Worm (Caenorhabditis elegans) whole organism, L1 larva: Measurements from ENCODE around the gene srg-21.

Source experiments
- C34B4.2 ChIP-seq: sonication (generic microtip); optimal IDR thresholded peaks from 2 replicates; lab custom pipeline; 2017; ENCODE audit warnings: mild to moderate bottlenecking, missing genetic modification characterization, missing compliant biosample characterization
- F16B12.6 ChIP-seq: fragments of 150-350 bp; optimal IDR thresholded peaks from 2 replicates; lab custom pipeline; 2014; ENCODE audit warnings: missing biosample characterization, missing genetic modification characterization
- Y116A8C.19 ChIP-seq: sonication (generic microtip); optimal IDR thresholded peaks from 2 replicates; lab custom pipeline; 2016; ENCODE audit warnings: missing compliant biosample characterization, missing genetic modification characterization, borderline replicate concordance
- aha-1 ChIP-seq: fragments of 150-350 bp; optimal IDR thresholded peaks from 2 replicates; lab custom pipeline; 2014; ENCODE audit warnings: missing biosample characterization, missing genetic modification characterization
- aly-2 ChIP-seq: fragments of 150-350 bp; optimal IDR thresholded peaks from 2 replicates; lab custom pipeline; 2014; ENCODE audit warnings: missing biosample characterization, missing genetic modification characterization
- ama-1 ChIP-seq: fragments of 150-350 bp; optimal IDR thresholded peaks from 2 replicates; lab custom pipeline; 2014
- blmp-1 ChIP-seq: fragments of 150-350 bp; optimal IDR thresholded peaks from 2 replicates; lab custom pipeline; 2014; ENCODE audit warnings: missing biosample characterization, missing genetic modification characterization
- ceh-63 ChIP-seq: fragments of 200-800 bp; sonication (Bioruptor generic); optimal IDR thresholded peaks from 2 replicates; lab custom pipeline; 2018; ENCODE audit warnings: mild to moderate bottlenecking, missing genetic modification characterization, missing compliant biosample characterization
- ceh-8 ChIP-seq: fragments of 200-800 bp; sonication (Bioruptor generic); optimal IDR thresholded peaks from 2 replicates; lab custom pipeline; 2018; ENCODE audit warnings: mild to moderate bottlenecking, missing genetic modification characterization, moderate library complexity, missing compliant biosample characterization
- ceh-88 ChIP-seq: fragments of 200-800 bp; sonication (Bioruptor generic); IDR thresholded peaks from 2 replicates; pipeline ENCODE4 v1.3.6; 2022; ENCODE audit warnings: missing genetic modification characterization, missing compliant biosample characterization
- ceh-90 ChIP-seq: sonication (generic microtip); optimal IDR thresholded peaks from 2 replicates; lab custom pipeline; 2016; ENCODE audit warnings: missing genetic modification characterization, missing compliant biosample characterization
- ces-1 ChIP-seq: fragments of 150-350 bp; optimal IDR thresholded peaks from 2 replicates; lab custom pipeline; 2014; ENCODE audit warnings: missing biosample characterization, missing genetic modification reagents, missing genetic modification characterization
- dsc-1 ChIP-seq: sonication (generic microtip); optimal IDR thresholded peaks from 2 replicates; lab custom pipeline; 2016; ENCODE audit warnings: mild to moderate bottlenecking, missing genetic modification characterization, missing compliant biosample characterization
- efl-1 ChIP-seq, 4 experiments: fragments of 150-350 bp; optimal IDR thresholded peaks in 3 of 4; peaks in 1 of 4; 1 replicate in 1 of 4; 2 replicates in 3 of 4; lab custom pipeline; 2014; ENCODE audit warnings: missing biosample characterization in 2 of 4, missing genetic modification characterization in 2 of 4, missing genetic modification reagents in 2 of 4
- efl-3 ChIP-seq: fragments of 200-800 bp; sonication (Bioruptor generic); optimal IDR thresholded peaks from 2 replicates; lab custom pipeline; 2018; ENCODE audit warnings: mild to moderate bottlenecking, missing genetic modification characterization, missing compliant biosample characterization
- egl-13 ChIP-seq: sonication (generic microtip); optimal IDR thresholded peaks from 2 replicates; lab custom pipeline; 2016; ENCODE audit warnings: missing genotype, missing genetic modification reagents, missing genetic modification characterization, missing compliant biosample characterization
- egl-27 ChIP-seq, 2 experiments: fragments of 150-350 bp in 1 of 2; sonication (generic microtip); optimal IDR thresholded peaks; 3 replicates each; lab custom pipeline; 2017 to 2018; ENCODE audit warnings: missing biosample characterization in 2 of 2, missing genetic modification characterization in 2 of 2, missing genetic modification reagents in 2 of 2
- elt-3 ChIP-seq, 6 experiments: fragments of 150-350 bp in 1 of 6; sonication (generic microtip); optimal IDR thresholded peaks; 2 replicates each; lab custom pipeline; 2017 to 2018; ENCODE audit warnings: missing biosample characterization in 6 of 6, missing genetic modification characterization in 6 of 6, inconsistent platforms in 1 of 6
- fkh-8 ChIP-seq: sonication (generic microtip); optimal IDR thresholded peaks from 2 replicates; lab custom pipeline; 2016; ENCODE audit warnings: mild to moderate bottlenecking, missing genetic modification characterization, missing compliant biosample characterization
- fos-1 ChIP-seq: fragments of 150-350 bp; optimal IDR thresholded peaks from 2 replicates; lab custom pipeline; 2014; ENCODE audit warnings: missing biosample characterization, missing genetic modification characterization
- hlh-4 ChIP-seq: sonication (generic microtip); optimal IDR thresholded peaks from 2 replicates; lab custom pipeline; 2016; ENCODE audit warnings: mild to moderate bottlenecking, missing genetic modification characterization, missing compliant biosample characterization
- hpl-2 ChIP-seq: fragments of 150-350 bp; optimal IDR thresholded peaks from 2 replicates; lab custom pipeline; 2014; ENCODE audit warnings: missing biosample characterization, missing genetic modification reagents, missing genetic modification characterization
- irx-1 ChIP-seq: sonication (generic microtip); optimal IDR thresholded peaks from 2 replicates; lab custom pipeline; 2016; ENCODE audit warnings: missing genetic modification characterization, missing compliant biosample characterization
- isw-1 ChIP-seq: fragments of 200-800 bp; sonication (Bioruptor generic); IDR thresholded peaks from 2 replicates; pipeline ENCODE4 v1.3.6; 2022; ENCODE audit warnings: missing genetic modification characterization, missing compliant biosample characterization
- lin-39 ChIP-seq: fragments of 150-350 bp; optimal IDR thresholded peaks from 2 replicates; lab custom pipeline; 2014; ENCODE audit warnings: missing biosample characterization, missing genetic modification reagents, missing genetic modification characterization
- lir-3 ChIP-seq: sonication (generic microtip); optimal IDR thresholded peaks from 2 replicates; lab custom pipeline; 2016; ENCODE audit warnings: mild to moderate bottlenecking, missing genetic modification characterization, moderate library complexity, missing compliant biosample characterization; ENCODE audit not compliant: poor library complexity
- lsy-2 ChIP-seq, 2 experiments: fragments of 150-350 bp; optimal IDR thresholded peaks; 2 replicates each; lab custom pipeline; 2014; ENCODE audit warnings: missing biosample characterization in 2 of 2, missing genetic modification characterization in 2 of 2
- nhr-12 ChIP-seq: sonication (generic microtip); optimal IDR thresholded peaks from 2 replicates; lab custom pipeline; 2017; ENCODE audit warnings: missing biosample characterization, missing genetic modification characterization
- nhr-28 ChIP-seq: fragments of 150-350 bp; optimal IDR thresholded peaks from 2 replicates; lab custom pipeline; 2014; ENCODE audit warnings: missing biosample characterization, missing genetic modification characterization
- nhr-47 ChIP-seq: sonication (generic microtip); optimal IDR thresholded peaks from 2 replicates; lab custom pipeline; 2016; ENCODE audit warnings: mild to moderate bottlenecking, missing genetic modification characterization, moderate library complexity, missing compliant biosample characterization
- nhr-76 ChIP-seq: sonication (generic microtip); optimal IDR thresholded peaks from 2 replicates; lab custom pipeline; 2017; ENCODE audit warnings: missing biosample characterization, missing genetic modification characterization
- nhr-77 ChIP-seq: fragments of 150-350 bp; optimal IDR thresholded peaks from 2 replicates; lab custom pipeline; 2014; ENCODE audit warnings: missing biosample characterization, missing genetic modification characterization
- rnt-1 ChIP-seq: sonication (generic microtip); optimal IDR thresholded peaks from 2 replicates; lab custom pipeline; 2016; ENCODE audit warnings: mild to moderate bottlenecking, missing genetic modification characterization, moderate library complexity, missing compliant biosample characterization
- snpc-4 ChIP-seq: fragments of 150-350 bp; optimal IDR thresholded peaks from 2 replicates; lab custom pipeline; 2014; ENCODE audit warnings: missing biosample characterization, missing genetic modification characterization
- snu-23 ChIP-seq: sonication (generic microtip); optimal IDR thresholded peaks from 2 replicates; lab custom pipeline; 2016; ENCODE audit warnings: missing genetic modification characterization, missing compliant biosample characterization
- sptf-1 ChIP-seq: fragments of 150-350 bp; optimal IDR thresholded peaks from 2 replicates; lab custom pipeline; 2014; ENCODE audit warnings: missing biosample characterization, missing genetic modification characterization
- tbx-2 ChIP-seq: sonication (generic microtip); optimal IDR thresholded peaks from 2 replicates; lab custom pipeline; 2016; ENCODE audit warnings: missing genetic modification characterization, missing compliant biosample characterization
- tlp-1 ChIP-seq: fragments of 150-350 bp; optimal IDR thresholded peaks from 2 replicates; lab custom pipeline; 2014; ENCODE audit warnings: missing biosample characterization, missing genetic modification characterization
- unc-130 ChIP-seq: fragments of 150-350 bp; optimal IDR thresholded peaks from 2 replicates; lab custom pipeline; 2017; ENCODE audit warnings: missing biosample characterization, missing genetic modification characterization, inconsistent platforms
- unc-62 ChIP-seq: fragments of 150-350 bp; optimal IDR thresholded peaks from 2 replicates; lab custom pipeline; 2014; ENCODE audit warnings: missing biosample characterization, missing genetic modification reagents, missing genetic modification characterization
- unc-86 ChIP-seq: sonication (generic microtip); optimal IDR thresholded peaks from 2 replicates; lab custom pipeline; 2016; ENCODE audit warnings: missing genetic modification characterization, missing compliant biosample characterization
- vab-15 ChIP-seq: sonication (generic microtip); optimal IDR thresholded peaks from 2 replicates; lab custom pipeline; 2017; ENCODE audit warnings: missing genotype, mild to moderate bottlenecking, missing genetic modification characterization, missing compliant biosample characterization
- xbp-1 ChIP-seq: sonication (generic microtip); optimal IDR thresholded peaks from 2 replicates; lab custom pipeline; 2016; ENCODE audit warnings: missing genetic modification characterization, missing compliant biosample characterization
- zip-4 ChIP-seq: fragments of 200-800 bp; sonication (Bioruptor generic); optimal IDR thresholded peaks from 2 replicates; lab custom pipeline; 2018; ENCODE audit warnings: mild to moderate bottlenecking, missing genetic modification characterization, moderate library complexity, missing compliant biosample characterization

srg-21 gene

DNA sequence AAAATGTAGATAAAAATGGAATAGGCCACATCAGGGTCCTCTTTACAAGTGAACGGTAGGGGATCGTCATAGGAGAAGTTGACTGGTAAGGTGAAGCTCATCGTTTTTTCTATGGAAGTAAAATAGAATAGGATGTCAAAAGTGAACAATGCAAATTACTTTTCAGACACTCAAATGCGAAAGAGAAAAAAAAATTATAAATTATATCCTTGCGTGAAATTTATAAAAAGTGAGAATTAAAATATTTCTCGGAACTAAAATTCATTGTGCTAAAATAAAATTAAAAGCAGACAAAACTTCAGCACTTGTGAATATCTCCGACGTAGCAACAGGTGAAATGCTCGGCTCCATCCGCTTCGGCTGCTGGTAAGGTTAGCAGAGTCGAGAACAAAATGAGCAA, 2.2 kb upstream of the srg-21 start, which contains the start of gene srg-22:
Gene srg-22, minus strand, starts transcription at position 101 of the 400 bp plus-strand sequence.
- peak; percentile 7 for TF ChIP-seq hlh-4
- no peak for TF ChIP-seq irx-1 (tag; lab: Kevin White, UChicago)
- TF ChIP-seq, all 84 proteins: peak for 1

- no peak for TF ChIP-seq F16B12.6 (tag; lab: Kevin White, UChicago)
- TF ChIP-seq dsc-1 (tag; lab: Kevin White, UChicago) = no peak
- TF ChIP-seq elt-3 (tag; optimal IDR thresholded peaks at IDR 0.05; lab: Kevin White, UChicago) = no peak
- TF ChIP-seq efl-1 (optimal IDR thresholded peaks at IDR 0.05; lab: Kevin White, UChicago) = no peak
- TF ChIP-seq efl-1 (GFP tag; optimal IDR thresholded peaks at IDR 0.05 in 1 of 2; lab: Kevin White, UChicago) = peak in 1 of 2 experiments; percentile 27
- no peak for TF ChIP-seq lin-39
These were observed 4.0 kb downstream of the srg-21 start for ce11 chrII:3087134-3087533.

DNA sequence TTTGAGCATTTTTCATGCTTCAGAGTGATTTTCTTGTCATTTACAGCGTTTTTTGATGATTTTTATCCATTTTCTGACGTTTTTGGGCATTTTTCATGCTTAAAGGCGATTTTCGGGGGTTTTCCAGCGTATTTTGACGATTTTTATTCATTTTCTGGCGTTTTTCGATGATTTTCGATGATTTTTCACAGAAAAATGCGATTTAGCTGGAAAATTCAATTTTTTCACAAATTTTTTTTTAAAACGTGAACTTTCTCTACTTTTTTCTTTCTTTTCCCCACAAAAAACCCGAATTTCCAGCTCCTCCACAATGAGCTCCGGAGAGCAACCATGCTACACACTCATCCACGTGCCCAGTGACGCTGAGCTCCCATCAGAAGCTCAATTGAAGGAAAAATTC, 12.7 kb downstream of the srg-21 start, which contains the start of gene copb-1:
Gene copb-1, plus strand, starts transcription at position 301 of the 400 bp plus-strand sequence.
- TF ChIP-seq nhr-77 (tag; lab: Kevin White, UChicago) (no peak), ces-1 (GFP tag; lab: Kevin White, UChicago) (no peak), ceh-88 (no peak), isw-1 (GFP tag; lab: Robert Waterston, UW) (no peak), irx-1 (tag; lab: Kevin White, UChicago) (no peak), aly-2 (no peak), nhr-28 (tag; lab: Kevin White, UChicago) (no peak), rnt-1 (no peak), ceh-8 (GFP tag; lab: Kevin White, UChicago) (no peak), tbx-2 (tag; lab: Kevin White, UChicago) (no peak), lsy-2 (tag; optimal IDR thresholded peaks at IDR 0.05; lab: Kevin White, UChicago) (no peak), hpl-2 (GFP tag; lab: Kevin White, UChicago) (no peak), aha-1 (tag; lab: Kevin White, UChicago) (no peak), elt-3 (tag; optimal IDR thresholded peaks at IDR 0.05; lab: Kevin White, UChicago) (no peak), ceh-90 (no peak), vab-15 (tag; lab: Kevin White, UChicago) (no peak), efl-1 (optimal IDR thresholded peaks at IDR 0.05; lab: Kevin White, UChicago) (no peak), efl-1 (GFP tag; optimal IDR thresholded peaks at IDR 0.05 in 1 of 2; lab: Kevin White, UChicago) (no peak), nhr-12 (tag; lab: Kevin White, UChicago) (no peak), blmp-1 (tag; lab: Kevin White, UChicago) (no peak)
- TF ChIP-seq, all 84 proteins: peak for 0

ce11 chrII:3076915-3077314, 14.3 kb downstream of the srg-21 start, which contains the start of gene Y25C1A.8:
Gene Y25C1A.8 (minus strand): TSS chrII:3076959.
- TF ChIP-seq zip-4 (GFP tag; lab: Kevin White, UChicago) (peak; percentile 87), ceh-88 (peak; percentile 58), fkh-8 (peak; percentile 93), unc-62 (GFP tag; lab: Kevin White, UChicago) (no peak), dsc-1 (tag; lab: Kevin White, UChicago) (no peak), tlp-1 (tag; lab: Kevin White, UChicago) (no peak), blmp-1 (tag; lab: Kevin White, UChicago) (peak; percentile 43), snpc-4 (tag; lab: Kevin White, UChicago) (peak; percentile 78), hpl-2 (GFP tag; lab: Kevin White, UChicago) (peak; percentile 88), ceh-8 (GFP tag; lab: Kevin White, UChicago) (peak; percentile 85), egl-27 (tag; optimal IDR thresholded peaks at IDR 0.05; lab: Kevin White, UChicago) (peak in 1 of 2 experiments; percentile 45), unc-130 (tag; lab: Kevin White, UChicago) (peak; percentile 84), irx-1 (tag; lab: Kevin White, UChicago) (peak; percentile 91), ceh-63 (no peak), lin-39 (peak; percentile 94), nhr-12 (tag; lab: Kevin White, UChicago) (no peak), lir-3 (no peak), xbp-1 (peak; percentile 99), fos-1 (tag; lab: Kevin White, UChicago) (peak; percentile 75), efl-1 (optimal IDR thresholded peaks at IDR 0.05; lab: Kevin White, UChicago) (peak; percentile 92 to 95), efl-1 (GFP tag; optimal IDR thresholded peaks at IDR 0.05 in 1 of 2; lab: Kevin White, UChicago) (peak; percentile 80 to 98), efl-3 (GFP tag; lab: Kevin White, UChicago) (peak; percentile 34), rnt-1 (peak; percentile 98), Y116A8C.19 (tag; lab: Kevin White, UChicago) (no peak), snu-23 (GFP tag; lab: Kevin White, UChicago) (peak; percentile 95), ama-1 (lab: Kevin White, UChicago) (peak; percentile 23), nhr-76 (peak; percentile 31), sptf-1 (no peak), nhr-28 (tag; lab: Kevin White, UChicago) (no peak), egl-13 (peak; percentile 86), nhr-47 (no peak), C34B4.2 (peak; percentile 78), unc-86 (tag; lab: Kevin White, UChicago) (peak; percentile 90), lsy-2 (tag; optimal IDR thresholded peaks at IDR 0.05; lab: Kevin White, UChicago) (peak; percentile 100)
